Worm (Caenorhabditis elegans) whole organism, young adult: ENCODE measurements around the gene hpo-10.

Experiments used
- Y79H2A.3 ChIP-seq: fragments of 200-800 bp; sonication (Bioruptor generic); conservative IDR thresholded peaks from 2 replicates; pipeline ENCODE4 v1.3.6; 2022; ENCODE audit warnings: missing genetic modification reagents, missing genetic modification characterization, missing compliant biosample characterization
- Y95B8A.8 ChIP-seq: fragments of 200-800 bp; sonication (Bioruptor generic); IDR thresholded peaks from 2 replicates; pipeline ENCODE4 v1.3.6; 2022; ENCODE audit warnings: missing genetic modification reagents, missing genetic modification characterization, missing compliant biosample characterization
- ZK185.1 ChIP-seq: sonication (generic microtip); optimal IDR thresholded peaks from 2 replicates; lab custom pipeline; 2016; ENCODE audit warnings: mild to moderate bottlenecking, missing genetic modification characterization, missing compliant biosample characterization; ENCODE audit not compliant: poor library complexity, severe bottlenecking
- ama-1 ChIP-seq, 3 experiments: fragments of 150-350 bp in 1 of 3; sonication (generic microtip) in 2 of 3; optimal IDR thresholded peaks; 2 replicates each; lab custom pipeline; 2014 to 2018; ENCODE audit warnings: missing biosample characterization in 2 of 3, missing genetic modification characterization in 2 of 3, missing genetic modification reagents in 2 of 3
- atf-7 ChIP-seq: sonication (generic microtip); optimal IDR thresholded peaks from 2 replicates; lab custom pipeline; 2017; ENCODE audit warnings: mild to moderate bottlenecking, missing genetic modification characterization, missing compliant biosample characterization
- ceh-79 ChIP-seq: sonication (generic microtip); optimal IDR thresholded peaks from 2 replicates; lab custom pipeline; 2017; ENCODE audit warnings: mild to moderate bottlenecking, missing genetic modification characterization, missing compliant biosample characterization
- lsl-1 ChIP-seq: fragments of 200-800 bp; sonication (Bioruptor generic); optimal IDR thresholded peaks from 2 replicates; lab custom pipeline; 2018; ENCODE audit warnings: mild to moderate bottlenecking, missing genetic modification characterization, moderate library complexity, missing compliant biosample characterization
- snpc-4 ChIP-seq, 5 experiments: fragments of 150-350 bp in 1 of 5; sonication (generic microtip) in 4 of 5; optimal IDR thresholded peaks; 2 replicates each; lab custom pipeline; 2014 to 2018; ENCODE audit warnings: missing genetic modification characterization in 5 of 5, missing biosample characterization in 3 of 5, antibody characterized with exemption in 2 of 5, mild to moderate bottlenecking in 2 of 5, missing compliant biosample characterization in 2 of 5, missing genotype in 2 of 5, moderate library complexity in 2 of 5, missing genetic modification reagents in 1 of 5
- ztf-6 ChIP-seq: fragments of 200-800 bp; sonication (Bioruptor generic); IDR thresholded peaks from 2 replicates; pipeline ENCODE4 v1.3.6; 2022; ENCODE audit warnings: missing genetic modification reagents, missing genetic modification characterization, missing compliant biosample characterization

- no peak for TF ChIP-seq ama-1 (optimal IDR thresholded peaks at IDR 0.05; lab: Kevin White, UChicago)
- no peak for TF ChIP-seq ama-1 (GFP tag; optimal IDR thresholded peaks at IDR 0.05; lab: Kevin White, UChicago)
- no peak for TF ChIP-seq Y79H2A.3
- no peak for TF ChIP-seq ztf-6
- TF ChIP-seq atf-7 = no peak
- TF ChIP-seq snpc-4 (GFP tag; optimal IDR thresholded peaks at IDR 0.05; lab: Kevin White, UChicago) = no peak
- TF ChIP-seq snpc-4 (tag; optimal IDR thresholded peaks at IDR 0.05; lab: Kevin White, UChicago) = no peak
- no peak for TF ChIP-seq ceh-79 (tag; lab: Kevin White, UChicago)
- TF ChIP-seq ZK185.1 (tag; lab: Kevin White, UChicago) = no peak
- TF ChIP-seq lsl-1 (GFP tag; lab: Kevin White, UChicago) = no peak
- TF ChIP-seq Y95B8A.8 (GFP tag; lab: Robert Waterston, UW) = no peak
These were observed 21.4 kb downstream of the hpo-10 start for ce11 chrIII:5900709-5901108.
